Fruit fly (Drosophila melanogaster): ENCODE data around the gene COX7AL2.

DNA sequence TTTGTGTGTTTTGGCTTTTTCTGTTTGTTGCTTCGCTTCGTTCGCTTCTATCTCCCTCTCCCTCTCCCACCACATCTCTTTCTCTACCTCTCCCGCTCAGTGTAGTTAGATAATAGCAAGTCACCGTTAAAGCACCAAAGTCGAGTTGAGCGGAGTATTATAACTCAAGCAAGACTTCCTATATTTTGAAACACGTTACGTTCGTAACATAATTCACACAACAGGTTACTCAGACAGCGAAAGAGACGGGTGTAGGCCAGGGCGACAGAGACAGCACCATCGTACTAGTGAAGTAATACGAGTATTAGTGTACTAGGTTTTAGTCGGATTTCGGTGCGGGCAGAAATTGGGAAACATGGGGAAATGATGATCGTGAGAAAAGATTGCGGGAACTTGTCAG, 24.1 kb downstream of the COX7AL2 start:
- TF ChIP-seq gl (tag; optimal IDR thresholded peaks at IDR 0.05) (no peak), D1 (tag; optimal IDR thresholded peaks at IDR 0.05) (no peak), Pif1B (GFP tag; optimal IDR thresholded peaks at IDR 0.05) (no peak), CG9948 (tag; optimal IDR thresholded peaks at IDR 0.05) (no peak), fd96Ca (GFP tag; IDR thresholded peaks at IDR 0.05) (no peak), CG12605 (GFP tag; IDR thresholded peaks at IDR 0.05) (no peak), Snoo (tag; optimal IDR thresholded peaks at IDR 0.05) (no peak), EcR (GFP tag; optimal IDR thresholded peaks at IDR 0.05) (no peak)

Data from whole organism, pupa.